Fruit fly (Drosophila melanogaster) whole organism, embryonic: ENCODE results near the gene Rrp5.
A peak's percentile ranks its signal among the peaks of the same experiment; 100 is the strongest.

ENCODE experiments used
- ATbp ChIP-seq: fragments of 200-800 bp; sonication (Bioruptor generic); optimal IDR thresholded peaks from 2 replicates; lab custom pipeline; 2017; ENCODE audit warnings: missing biosample characterization, mild to moderate bottlenecking, missing genetic modification characterization, missing genetic modification reagents
- Atf6 ChIP-seq: fragments of 200-800 bp; sonication (Bioruptor generic); IDR thresholded peaks from 2 replicates; pipeline ENCODE4 v1.3.6; 2022; ENCODE audit warnings: missing biosample characterization, missing genetic modification characterization
- BEAF-32 ChIP-seq: fragments of 200-800 bp; sonication (Bioruptor generic); optimal IDR thresholded peaks from 3 replicates; lab custom pipeline; 2017; ENCODE audit warnings: missing biosample characterization, missing genetic modification characterization, mild to moderate bottlenecking, moderate library complexity, missing genetic modification reagents
- CG10565 ChIP-seq: fragments of 200-800 bp; sonication (Bioruptor generic); optimal IDR thresholded peaks from 3 replicates; lab custom pipeline; 2016; ENCODE audit warnings: missing biosample characterization, mild to moderate bottlenecking, missing genetic modification characterization
- CG10654 ChIP-seq: fragments of 200-800 bp; sonication (Bioruptor generic); optimal IDR thresholded peaks from 2 replicates; lab custom pipeline; 2016; ENCODE audit warnings: missing biosample characterization, missing genetic modification characterization
- CG12299 ChIP-seq: fragments of 200-800 bp; sonication (Bioruptor generic); optimal IDR thresholded peaks from 2 replicates; lab custom pipeline; 2018; ENCODE audit warnings: missing biosample characterization, mild to moderate bottlenecking, missing genetic modification characterization
- CG12744 ChIP-seq: fragments of 200-800 bp; sonication (Bioruptor generic); optimal IDR thresholded peaks from 2 replicates; lab custom pipeline; 2016; ENCODE audit warnings: missing biosample characterization, missing genetic modification characterization
- CG12942 ChIP-seq: fragments of 200-800 bp; sonication (Bioruptor generic); optimal IDR thresholded peaks from 3 replicates; lab custom pipeline; 2016; ENCODE audit warnings: missing biosample characterization, missing genetic modification characterization
- CG14050 ChIP-seq: fragments of 200-800 bp; sonication (Bioruptor generic); IDR thresholded peaks from 3 replicates; pipeline ENCODE4 v1.3.6; 2022; ENCODE audit warnings: missing biosample characterization, missing genetic modification characterization
- CG16815 ChIP-seq: fragments of 200-800 bp; sonication (Bioruptor generic); optimal IDR thresholded peaks from 3 replicates; lab custom pipeline; 2017; ENCODE audit warnings: missing biosample characterization, mild to moderate bottlenecking, missing genetic modification characterization
- CG18011 ChIP-seq: fragments of 200-800 bp; sonication (Bioruptor generic); optimal IDR thresholded peaks from 2 replicates; lab custom pipeline; 2017; ENCODE audit warnings: missing biosample characterization, missing genetic modification characterization, mild to moderate bottlenecking, moderate library complexity, missing genotype
- CG30431 ChIP-seq: fragments of 200-800 bp; sonication (Bioruptor generic); optimal IDR thresholded peaks from 2 replicates; lab custom pipeline; 2017; ENCODE audit warnings: missing biosample characterization, missing genetic modification characterization
- CG32532 ChIP-seq: fragments of 200-800 bp; sonication (Bioruptor generic); IDR thresholded peaks from 2 replicates; pipeline ENCODE4 v1.3.6; 2022; ENCODE audit warnings: missing biosample characterization, missing genetic modification characterization
- CG32772 ChIP-seq: fragments of 200-800 bp; sonication (Bioruptor generic); IDR thresholded peaks from 2 replicates; pipeline ENCODE4 v1.3.6; 2022; ENCODE audit warnings: missing biosample characterization, missing genetic modification characterization
- CG33557 ChIP-seq: fragments of 200-800 bp; sonication (Bioruptor generic); optimal IDR thresholded peaks from 2 replicates; lab custom pipeline; 2019; ENCODE audit warnings: missing biosample characterization, mild to moderate bottlenecking, missing genetic modification characterization, moderate library complexity
- CG34422 ChIP-seq: fragments of 200-800 bp; sonication (Bioruptor generic); IDR thresholded peaks from 3 replicates; pipeline ENCODE4 v1.3.6; 2022; ENCODE audit warnings: missing biosample characterization, missing genetic modification characterization
- CG4617 ChIP-seq: fragments of 200-800 bp; sonication (Bioruptor generic); optimal IDR thresholded peaks from 3 replicates; lab custom pipeline; 2016; ENCODE audit warnings: missing biosample characterization, missing genetic modification characterization, borderline replicate concordance
- CG4820 ChIP-seq: fragments of 200-800 bp; sonication (Bioruptor generic); optimal IDR thresholded peaks from 3 replicates; lab custom pipeline; 2016; ENCODE audit warnings: missing biosample characterization, missing genetic modification characterization
- CG6689 ChIP-seq: fragments of 200-800 bp; sonication (Bioruptor generic); IDR thresholded peaks from 2 replicates; pipeline ENCODE4 v1.3.6; 2022; ENCODE audit warnings: missing biosample characterization, missing genetic modification characterization
- CG8281 ChIP-seq: fragments of 200-800 bp; sonication (Bioruptor generic); optimal IDR thresholded peaks from 2 replicates; lab custom pipeline; 2018; ENCODE audit warnings: missing biosample characterization, mild to moderate bottlenecking, missing genetic modification characterization, moderate library complexity
- Camta ChIP-seq: fragments of 200-800 bp; sonication (Bioruptor generic); optimal IDR thresholded peaks from 2 replicates; lab custom pipeline; 2016; ENCODE audit warnings: missing biosample characterization, missing genetic modification characterization
- D19B ChIP-seq: fragments of 200-800 bp; sonication (Bioruptor generic); optimal IDR thresholded peaks from 2 replicates; lab custom pipeline; 2017; ENCODE audit warnings: missing biosample characterization, mild to moderate bottlenecking, missing genetic modification characterization
- Hsf ChIP-seq: fragments of 200-800 bp; sonication (Bioruptor generic); optimal IDR thresholded peaks from 3 replicates; lab custom pipeline; 2016; ENCODE audit warnings: missing biosample characterization, missing genetic modification characterization
- Myb ChIP-seq: fragments of 200-800 bp; sonication (Bioruptor generic); optimal IDR thresholded peaks from 2 replicates; lab custom pipeline; 2016; ENCODE audit warnings: missing biosample characterization, missing genetic modification characterization
- NK7.1 ChIP-seq: fragments of 200-800 bp; sonication (Bioruptor generic); optimal IDR thresholded peaks from 3 replicates; lab custom pipeline; 2016; ENCODE audit warnings: missing biosample characterization, missing genetic modification characterization
- Rfx ChIP-seq: fragments of 200-800 bp; sonication (Bioruptor generic); IDR thresholded peaks from 2 replicates; pipeline ENCODE4 v1.3.6; 2022; ENCODE audit warnings: missing biosample characterization, missing genetic modification characterization
- Sin3A ChIP-seq: fragments of >200 bp; optimal IDR thresholded peaks from 2 replicates; lab custom pipeline; 2018
- Spps ChIP-seq: fragments of 200-800 bp; sonication (Bioruptor generic); optimal IDR thresholded peaks from 2 replicates; lab custom pipeline; 2018; ENCODE audit warnings: missing biosample characterization, mild to moderate bottlenecking, missing genetic modification characterization
- ab ChIP-seq: fragments of 200-800 bp; sonication (Bioruptor generic); optimal IDR thresholded peaks from 2 replicates; lab custom pipeline; 2016; ENCODE audit warnings: missing biosample characterization, missing genetic modification characterization
- al ChIP-seq: fragments of 200-800 bp; sonication (Bioruptor generic); IDR thresholded peaks from 2 replicates; pipeline ENCODE4 v1.3.6; 2022; ENCODE audit warnings: missing biosample characterization, missing genetic modification characterization
- bowl ChIP-seq: fragments of 200-800 bp; sonication (Bioruptor generic); IDR thresholded peaks from 2 replicates; pipeline ENCODE4 v1.3.6; 2022; ENCODE audit warnings: missing biosample characterization, missing genetic modification characterization
- ci ChIP-seq: fragments of 200-800 bp; sonication (Bioruptor generic); IDR thresholded peaks from 3 replicates; pipeline ENCODE4 v1.3.6; 2022; ENCODE audit warnings: missing biosample characterization, missing genetic modification characterization
- emc ChIP-seq: fragments of 200-800 bp; sonication (Bioruptor generic); optimal IDR thresholded peaks from 2 replicates; lab custom pipeline; 2016; ENCODE audit warnings: missing biosample characterization, missing genetic modification characterization
- gfzf ChIP-seq: fragments of 200-800 bp; sonication (Bioruptor generic); optimal IDR thresholded peaks from 2 replicates; lab custom pipeline; 2016; ENCODE audit warnings: missing biosample characterization, mild to moderate bottlenecking, missing genetic modification characterization, moderate library complexity
- gro ChIP-seq: fragments of 200-800 bp; sonication (Bioruptor generic); optimal IDR thresholded peaks from 2 replicates; lab custom pipeline; 2016; ENCODE audit warnings: missing biosample characterization, missing genetic modification characterization
- gsb ChIP-seq: fragments of 200-800 bp; sonication (Bioruptor generic); IDR thresholded peaks from 2 replicates; pipeline ENCODE4 v1.3.6; 2022; ENCODE audit warnings: missing biosample characterization, missing genetic modification characterization
- gsb-n ChIP-seq: fragments of 200-800 bp; sonication (Bioruptor generic); optimal IDR thresholded peaks from 3 replicates; lab custom pipeline; 2018; ENCODE audit warnings: missing biosample characterization, mild to moderate bottlenecking, missing genetic modification characterization
- inv ChIP-seq: fragments of 200-800 bp; sonication (Bioruptor generic); IDR thresholded peaks from 2 replicates; pipeline ENCODE4 v1.3.6; 2022; ENCODE audit warnings: missing biosample characterization, missing genetic modification characterization; ENCODE audit not compliant: partially characterized antibody
- kay ChIP-seq: fragments of 200-800 bp; sonication (Bioruptor generic); optimal IDR thresholded peaks from 2 replicates; lab custom pipeline; 2016; ENCODE audit warnings: missing biosample characterization, missing genetic modification characterization
- onecut ChIP-seq: fragments of 200-800 bp; sonication (Bioruptor generic); IDR thresholded peaks from 2 replicates; pipeline ENCODE4 v1.3.6; 2022; ENCODE audit warnings: missing biosample characterization, missing genetic modification characterization
- org-1 ChIP-seq: fragments of 200-800 bp; sonication (Bioruptor generic); optimal IDR thresholded peaks from 2 replicates; lab custom pipeline; 2017; ENCODE audit warnings: missing biosample characterization, missing genetic modification characterization
- prd ChIP-seq, 3 experiments: fragments of >200 bp in 2 of 3; fragments of 200-800 bp in 1 of 3; sonication (Bioruptor generic) in 1 of 3; optimal IDR thresholded peaks in 2 of 3; IDR thresholded peaks in 1 of 3; 2 replicates in 2 of 3; 3 replicates in 1 of 3; pipeline versions ENCODE4 v1.3.6 to Lab custom; 2017 to 2022; ENCODE audit warnings: missing biosample characterization in 1 of 3, missing genetic modification characterization in 1 of 3
- rib ChIP-seq: fragments of 200-800 bp; sonication (Bioruptor generic); IDR thresholded peaks from 2 replicates; pipeline ENCODE4 v1.3.6; 2022; ENCODE audit warnings: missing biosample characterization, missing genetic modification characterization
- schlank ChIP-seq: fragments of 200-800 bp; sonication (Bioruptor generic); optimal IDR thresholded peaks from 2 replicates; lab custom pipeline; 2018; ENCODE audit warnings: missing biosample characterization, mild to moderate bottlenecking, missing genetic modification characterization
- sisA ChIP-seq: fragments of 200-800 bp; sonication (Bioruptor generic); IDR thresholded peaks from 2 replicates; pipeline ENCODE4 v1.3.6; 2022; ENCODE audit warnings: missing biosample characterization, missing genetic modification characterization
- slbo ChIP-seq: fragments of 200-800 bp; sonication (Bioruptor generic); IDR thresholded peaks from 2 replicates; pipeline ENCODE4 v1.3.6; 2022; ENCODE audit warnings: missing biosample characterization, missing genetic modification characterization
- slp2 ChIP-seq: fragments of 200-800 bp; sonication (Bioruptor generic); optimal IDR thresholded peaks from 2 replicates; lab custom pipeline; 2016; ENCODE audit warnings: missing biosample characterization, missing genetic modification characterization
- sqz ChIP-seq: fragments of 200-800 bp; sonication (Bioruptor generic); optimal IDR thresholded peaks from 3 replicates; lab custom pipeline; 2018; ENCODE audit warnings: missing biosample characterization, mild to moderate bottlenecking, missing genetic modification characterization
- trem ChIP-seq: fragments of 200-800 bp; optimal IDR thresholded peaks from 3 replicates; lab custom pipeline; 2019; ENCODE audit warnings: missing biosample characterization, mild to moderate bottlenecking, missing genetic modification characterization, moderate library complexity
- tx ChIP-seq: fragments of 200-800 bp; sonication (Bioruptor generic); optimal IDR thresholded peaks from 2 replicates; lab custom pipeline; 2016; ENCODE audit warnings: missing biosample characterization, missing genetic modification characterization
- wdn ChIP-seq: fragments of 200-800 bp; sonication (Bioruptor generic); IDR thresholded peaks from 2 replicates; pipeline ENCODE4 v1.3.6; 2022; ENCODE audit warnings: missing biosample characterization, missing genetic modification characterization
- yki ChIP-seq: fragments of >200 bp; optimal IDR thresholded peaks from 3 replicates; lab custom pipeline; 2018
- zen ChIP-seq: fragments of 200-800 bp; sonication (Bioruptor generic); optimal IDR thresholded peaks from 3 replicates; lab custom pipeline; 2018; ENCODE audit warnings: missing biosample characterization, mild to moderate bottlenecking, missing genetic modification characterization, moderate library complexity

Rrp5 gene

dm6 chr3R:24298534-24298936 is 34.6 kb downstream of the Rrp5 start (continued):
- TF ChIP-seq prd (optimal IDR thresholded peaks at IDR 0.05; lab: Kevin White, UChicago) (no peak), prd (GFP tag; IDR thresholded peaks at IDR 0.05; lab: Robert Waterston, UW) (peak; percentile 9; the same call in 1 of the 3 replicates), Spps (tag; lab: Kevin White, UChicago) (no peak), CG18011 (GFP tag; lab: Kevin White, UChicago) (no peak), D19B (GFP tag; lab: Kevin White, UChicago) (no peak), CG32772 (GFP tag; lab: Robert Waterston, UW) (no peak), CG14050 (GFP tag; lab: Robert Waterston, UW) (no peak), ab (GFP tag; lab: Kevin White, UChicago) (no peak), Camta (no peak), inv (GFP tag; lab: Robert Waterston, UW) (no peak), slp2 (no peak), rib (no peak), zen (tag; lab: Kevin White, UChicago) (peak; percentile 18), onecut (GFP tag; lab: Robert Waterston, UW) (no peak), org-1 (GFP tag; lab: Kevin White, UChicago) (no peak), CG30431 (GFP tag; lab: Kevin White, UChicago) (no peak), CG34422 (GFP tag; lab: Robert Waterston, UW) (no peak), CG8281 (tag; lab: Kevin White, UChicago) (no peak), sisA (no peak), tx (no peak), Sin3A (lab: Kevin White, UChicago) (no peak), ATbp (GFP tag; lab: Kevin White, UChicago) (peak; percentile 39), Rfx (GFP tag; lab: Robert Waterston, UW) (no peak), schlank (no peak), Myb (GFP tag; lab: Kevin White, UChicago) (no peak), gsb (GFP tag; lab: Robert Waterston, UW) (no peak), gro (GFP tag; lab: Kevin White, UChicago) (no peak), emc (GFP tag; lab: Kevin White, UChicago) (no peak), CG16815 (GFP tag; lab: Kevin White, UChicago) (peak; percentile 13), wdn (GFP tag; lab: Robert Waterston, UW) (no peak), CG12744 (GFP tag; lab: Kevin White, UChicago) (no peak), yki (lab: Kevin White, UChicago) (no peak), Hsf (GFP tag; lab: Kevin White, UChicago) (no peak), kay (peak; percentile 24), CG12942 (GFP tag; lab: Kevin White, UChicago) (peak; percentile 7), CG33557 (no peak), CG10565 (GFP tag; lab: Kevin White, UChicago) (no peak), NK7.1 (no peak), CG4617 (GFP tag; lab: Kevin White, UChicago) (no peak), CG10654 (GFP tag; lab: Kevin White, UChicago) (no peak), CG12299 (tag; lab: Kevin White, UChicago) (no peak), gfzf (no peak), sqz (GFP tag; lab: Kevin White, UChicago) (no peak), ci (GFP tag; lab: Robert Waterston, UW) (peak; percentile 43; the same call in 1 of the 3 replicates), slbo (GFP tag; lab: Robert Waterston, UW) (peak; percentile 11; the same call in 1 of the 2 replicates), BEAF-32 (no peak), bowl (GFP tag; lab: Robert Waterston, UW) (no peak), CG32532 (GFP tag; lab: Robert Waterston, UW) (no peak), CG6689 (GFP tag; lab: Robert Waterston, UW) (peak; percentile 44), al (GFP tag; lab: Robert Waterston, UW) (no peak), Atf6 (no peak), gsb-n (tag; lab: Kevin White, UChicago) (peak; percentile 6), CG4820 (GFP tag; lab: Kevin White, UChicago) (no peak), trem (tag; lab: Kevin White, UChicago) (no peak)
